Fruit fly (Drosophila melanogaster): Measurements from ENCODE around the gene CG15025.

CG15025 gene

DNA sequence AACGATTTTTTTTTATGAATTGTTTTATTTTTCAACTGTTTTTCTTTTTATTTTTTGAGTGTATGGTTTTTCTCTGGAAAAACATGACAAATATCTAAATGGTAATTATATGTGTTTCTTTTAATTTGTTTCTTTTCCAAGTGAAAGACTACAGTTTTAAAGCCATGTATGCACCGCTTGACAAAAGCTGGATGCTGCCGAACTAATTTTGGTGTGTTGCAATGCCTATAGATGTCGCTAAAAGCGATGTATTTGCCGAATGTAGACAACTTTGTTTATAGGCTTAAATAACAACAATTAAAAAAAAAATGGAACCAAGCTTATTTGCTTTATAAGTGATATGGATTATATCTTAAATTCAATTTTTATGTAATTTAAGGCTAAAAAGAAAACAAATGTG lies at the start of gene CG15025:
CG15025 (minus strand) TSS at position 120 of the 400 bp plus-strand sequence.
- TF ChIP-seq noc (tag; optimal IDR thresholded peaks at IDR 0.05): no peak

DNA sequence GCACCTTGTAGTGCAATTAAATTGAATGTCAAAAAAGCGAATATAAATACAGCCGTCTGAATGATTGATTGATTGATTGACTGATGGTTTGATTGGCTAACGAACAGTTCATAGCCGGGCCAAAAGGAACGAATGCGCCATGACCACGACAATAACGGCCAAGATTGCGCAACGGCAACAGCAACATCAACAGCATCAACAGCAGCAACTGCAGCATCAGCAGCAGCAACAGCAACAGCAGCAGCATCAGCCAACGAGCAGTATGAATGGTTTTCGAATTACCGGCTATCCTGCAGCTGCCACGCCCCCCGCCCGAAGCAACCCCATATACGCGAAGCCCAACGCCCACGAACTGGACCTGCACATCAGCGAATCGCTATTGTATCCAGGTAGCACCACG lies 33.6 kb upstream of the CG15025 start:
- no peak for TF ChIP-seq noc (tag; optimal IDR thresholded peaks at IDR 0.05)

DNA sequence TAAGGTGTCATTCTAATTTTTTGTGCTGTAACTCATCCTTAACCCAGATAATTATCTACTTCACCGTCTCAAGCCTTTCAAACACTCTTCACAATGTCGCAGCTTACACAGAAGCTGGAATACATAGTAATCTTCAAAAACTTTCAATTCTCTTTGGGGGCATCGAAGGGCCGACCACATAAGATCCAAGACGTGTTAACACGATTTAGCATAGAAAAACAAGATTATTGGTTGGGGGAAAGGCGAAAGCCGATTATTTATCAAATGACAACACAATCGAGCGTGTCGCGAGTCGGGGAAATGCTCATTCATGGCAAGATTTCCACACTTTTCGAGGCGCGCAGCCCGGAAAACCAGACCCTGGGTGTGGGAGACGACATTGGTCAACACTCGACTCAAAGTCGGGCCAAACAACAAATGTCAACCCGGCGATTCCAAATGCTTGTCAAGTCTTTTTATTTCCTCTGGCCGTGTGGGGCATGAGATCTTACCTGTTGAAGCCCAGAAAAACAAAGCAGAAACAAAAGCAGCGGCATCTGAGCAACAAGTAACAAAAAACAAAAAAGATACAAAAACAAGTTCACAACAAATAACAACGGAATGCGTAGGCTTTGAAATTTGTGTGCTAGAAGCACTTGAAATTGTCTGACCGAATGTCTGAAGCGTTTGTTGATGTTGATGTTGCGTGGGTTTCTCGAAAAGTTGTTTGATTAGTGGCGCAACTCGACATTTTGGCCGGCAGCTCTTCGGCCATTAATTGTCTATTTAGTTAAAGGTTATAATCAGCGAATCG lies 19.6 kb upstream of the CG15025 start:
- no peak for TF ChIP-seq noc (tag; optimal IDR thresholded peaks at IDR 0.05)

DNA sequence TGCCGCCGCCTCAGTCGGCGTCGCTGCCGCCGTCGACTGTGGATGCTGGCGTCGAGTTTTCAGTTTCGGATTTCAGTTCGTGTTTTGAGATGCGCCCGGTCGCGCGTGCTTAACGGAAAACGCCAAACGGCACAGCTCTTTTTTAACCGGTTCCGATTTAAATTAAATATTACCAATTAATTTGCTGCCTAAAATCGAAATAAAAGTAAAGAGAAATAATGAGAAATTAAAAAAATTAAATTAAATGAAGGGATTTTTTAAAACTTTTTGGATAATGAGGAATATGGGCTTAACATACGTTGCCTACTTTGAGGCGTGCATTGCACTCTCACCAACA lies 18.2 kb upstream of the CG15025 start:
- TF ChIP-seq noc (tag; optimal IDR thresholded peaks at IDR 0.05): no peak

DNA sequence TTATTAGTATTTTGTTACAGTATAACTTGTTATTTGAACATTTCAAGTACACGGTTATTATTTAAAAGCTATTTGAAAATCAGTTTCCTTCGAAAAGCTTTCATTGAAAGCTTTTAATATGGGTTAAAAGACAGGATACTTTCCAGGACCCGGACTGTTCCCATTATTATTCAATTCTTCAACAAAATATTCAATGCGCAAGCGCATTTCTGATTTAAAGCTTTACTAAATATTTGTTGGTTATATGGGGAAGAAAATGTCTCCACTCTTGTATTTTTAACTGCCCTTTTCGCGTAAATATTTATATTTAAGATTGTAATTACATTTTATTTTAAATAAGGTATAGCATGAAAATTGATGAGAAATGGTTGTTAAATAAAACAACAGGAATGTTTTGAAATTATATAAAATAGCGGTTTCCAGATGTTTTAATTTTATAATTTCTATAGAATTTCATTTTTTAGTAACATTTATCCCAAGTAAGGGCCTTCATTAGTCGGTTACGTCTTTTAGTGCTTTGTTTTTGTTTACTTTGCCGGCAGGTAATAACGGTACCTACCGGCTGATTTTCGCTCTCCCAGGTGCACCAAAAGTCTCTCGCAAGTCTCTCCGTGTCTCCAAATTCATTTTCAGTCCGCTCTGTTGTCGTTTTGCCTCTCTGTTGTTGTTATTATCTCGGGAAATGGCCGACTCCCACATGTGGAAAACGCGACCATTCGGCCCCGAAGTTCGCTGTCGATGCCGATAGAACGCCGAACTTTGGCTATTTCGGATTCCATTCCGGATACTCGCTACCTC lies 17.7 kb upstream of the CG15025 start:
- TF ChIP-seq noc (tag; optimal IDR thresholded peaks at IDR 0.05): no peak

DNA sequence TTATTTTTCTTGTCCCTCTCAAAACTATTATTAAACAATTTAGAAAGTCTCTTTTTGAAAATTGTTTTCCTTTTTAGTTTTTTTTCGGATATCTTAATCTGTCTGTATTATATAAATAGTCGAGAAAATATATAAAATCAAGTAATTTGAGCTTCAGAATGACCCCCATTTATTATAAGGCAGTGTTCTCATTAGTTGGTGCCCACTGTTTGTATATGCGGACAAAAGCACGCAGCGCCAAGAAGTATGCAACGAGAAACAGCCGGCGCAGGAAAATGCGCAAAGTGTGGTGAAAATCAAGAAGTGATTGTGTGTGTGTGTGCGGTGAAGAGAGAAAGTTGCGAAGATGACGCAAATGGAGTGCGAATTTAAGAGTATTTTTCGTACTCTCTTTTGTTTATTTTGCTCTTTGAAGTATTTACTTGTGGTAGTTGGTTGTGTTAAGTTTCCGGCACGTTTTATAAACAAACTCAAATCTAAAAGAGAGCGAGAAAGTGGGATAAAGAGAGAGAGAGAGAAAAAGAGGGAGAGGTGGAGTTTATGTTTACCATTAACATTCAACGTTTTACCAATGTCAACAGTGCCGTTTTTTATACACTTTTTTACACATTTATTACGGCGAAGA lies 12.3 kb upstream of the CG15025 start:
- TF ChIP-seq noc (tag; optimal IDR thresholded peaks at IDR 0.05): no peak

DNA sequence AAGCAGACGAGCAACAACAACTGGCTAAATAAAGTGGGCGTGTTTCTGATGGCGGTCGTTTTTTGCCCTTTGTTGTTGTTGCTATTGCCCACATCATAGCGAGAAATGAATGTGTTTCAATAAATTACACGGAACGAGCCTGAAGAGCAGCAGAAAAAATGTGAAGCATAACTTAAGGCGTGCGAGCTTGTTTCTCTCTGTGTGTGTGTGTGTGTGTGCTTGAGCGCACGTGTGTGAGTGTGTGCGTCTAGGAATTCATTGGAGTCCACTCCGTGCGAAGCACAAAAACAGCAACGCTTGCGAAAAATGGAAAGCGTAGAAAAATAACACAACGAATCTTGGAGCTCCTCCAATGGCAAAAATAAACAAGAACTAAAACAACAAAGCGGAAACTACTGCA lies 9.7 kb upstream of the CG15025 start:
- TF ChIP-seq noc (tag; optimal IDR thresholded peaks at IDR 0.05): no peak

DNA sequence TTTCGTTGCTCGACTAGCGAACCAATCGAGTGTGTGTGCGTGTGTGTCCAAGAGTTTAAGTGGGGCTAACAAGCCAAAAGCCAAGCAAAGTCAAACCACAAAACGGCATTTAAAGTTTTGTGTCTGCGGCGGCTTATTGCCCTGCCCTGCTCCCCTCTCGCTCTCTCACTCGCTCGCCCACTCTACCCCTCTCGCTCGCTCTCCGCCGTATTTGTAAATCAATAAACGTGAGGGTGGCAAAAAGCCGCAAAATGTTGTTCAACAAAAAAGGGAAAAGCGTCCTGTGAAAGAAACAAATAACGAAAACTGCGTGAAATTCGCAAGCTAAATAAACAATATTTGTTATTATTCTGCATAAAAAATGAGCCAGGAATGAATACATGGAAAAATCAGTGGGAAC lies 8.9 kb upstream of the CG15025 start:
- TF ChIP-seq noc (tag; optimal IDR thresholded peaks at IDR 0.05): no peak

DNA sequence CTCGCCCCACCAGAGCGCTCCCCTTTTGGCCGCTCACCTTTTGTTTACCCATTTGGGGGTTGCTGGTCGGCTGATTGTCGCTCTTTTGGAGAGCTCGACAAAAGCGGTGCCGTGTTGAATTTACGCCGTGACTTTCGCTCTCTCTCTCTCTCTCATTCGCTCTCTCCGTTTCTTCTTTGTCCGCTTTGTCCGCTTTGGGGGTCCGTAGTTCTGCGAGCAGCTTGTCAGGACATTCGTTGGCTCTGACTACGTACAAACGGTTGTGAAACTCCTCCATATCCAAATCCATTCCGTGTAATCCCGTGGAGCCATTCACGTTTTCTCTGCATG lies 8.4 kb upstream of the CG15025 start:
- no peak for TF ChIP-seq noc (tag; optimal IDR thresholded peaks at IDR 0.05)

DNA sequence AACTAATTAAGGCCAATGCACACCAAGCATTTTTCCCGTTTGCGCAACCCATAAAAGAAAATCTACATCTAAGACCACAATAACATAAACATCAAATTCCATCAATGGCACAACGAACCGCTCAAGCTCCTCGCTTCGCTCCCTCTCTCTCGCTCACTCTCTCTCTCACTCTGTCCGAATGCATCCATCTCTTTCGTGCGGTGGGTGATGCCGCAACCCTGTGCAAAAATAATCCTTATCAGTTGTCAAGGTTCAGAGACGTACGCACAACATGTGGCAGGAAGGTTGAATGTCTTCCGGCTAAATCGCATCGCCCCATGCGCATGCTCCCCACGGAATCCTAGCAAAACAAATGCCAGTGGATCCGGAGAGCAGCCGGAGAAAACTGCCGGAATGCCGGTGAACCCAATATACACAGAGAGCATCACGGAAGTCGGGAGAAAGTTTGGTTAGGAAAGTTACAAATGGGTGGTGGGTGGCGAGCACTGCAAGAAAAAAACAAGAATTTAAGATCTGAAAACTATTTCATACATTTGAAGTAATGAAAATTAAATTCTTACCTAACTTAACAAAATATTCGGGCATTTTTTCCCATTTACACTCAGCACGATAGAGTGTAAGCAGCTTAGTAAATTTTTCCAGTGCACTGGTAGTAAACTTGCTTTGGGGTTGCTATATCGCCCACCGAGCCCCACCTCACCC lies 7.9 kb upstream of the CG15025 start:
- TF ChIP-seq noc (tag; optimal IDR thresholded peaks at IDR 0.05): peak; percentile 53

DNA sequence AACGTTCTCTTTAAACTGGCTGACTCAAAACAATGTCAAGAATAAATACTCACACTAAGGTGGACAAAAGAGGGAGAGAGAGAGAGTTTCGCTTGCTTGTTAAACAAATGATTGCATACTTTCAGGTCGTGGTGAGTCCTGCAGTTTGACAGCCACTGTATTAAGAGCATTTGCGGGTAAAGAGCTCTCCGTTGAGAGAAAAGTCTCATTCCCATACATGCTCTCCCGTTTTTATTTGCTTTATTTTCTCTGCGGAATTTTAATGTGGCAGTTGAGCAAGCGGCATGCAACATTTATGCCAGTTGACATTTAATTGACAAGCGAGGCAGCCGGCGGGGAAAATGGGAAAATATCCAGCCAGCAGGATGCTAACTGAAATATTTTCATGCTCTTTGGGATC lies 4.3 kb upstream of the CG15025 start:
- TF ChIP-seq noc (tag; optimal IDR thresholded peaks at IDR 0.05): no peak

DNA sequence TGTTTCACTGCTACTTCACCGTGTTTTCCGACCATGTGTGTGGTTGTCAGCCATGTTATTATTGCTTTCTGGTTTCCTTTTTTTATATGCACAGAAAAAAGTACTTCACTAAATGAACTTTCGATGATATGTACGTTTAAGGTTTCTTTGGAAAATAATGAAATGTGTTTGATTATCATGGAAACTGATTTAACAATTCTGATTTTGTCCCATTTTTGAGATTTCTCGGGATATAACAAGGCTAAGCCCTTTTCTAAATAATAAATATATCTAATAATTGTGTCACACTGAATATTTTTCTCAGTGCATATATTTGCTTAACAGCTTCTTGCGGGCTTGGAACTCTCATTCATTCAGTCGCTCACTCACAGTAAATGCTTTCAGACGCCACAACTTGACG lies 1.5 kb upstream of the CG15025 start:
- no peak for TF ChIP-seq noc (tag; optimal IDR thresholded peaks at IDR 0.05)

DNA sequence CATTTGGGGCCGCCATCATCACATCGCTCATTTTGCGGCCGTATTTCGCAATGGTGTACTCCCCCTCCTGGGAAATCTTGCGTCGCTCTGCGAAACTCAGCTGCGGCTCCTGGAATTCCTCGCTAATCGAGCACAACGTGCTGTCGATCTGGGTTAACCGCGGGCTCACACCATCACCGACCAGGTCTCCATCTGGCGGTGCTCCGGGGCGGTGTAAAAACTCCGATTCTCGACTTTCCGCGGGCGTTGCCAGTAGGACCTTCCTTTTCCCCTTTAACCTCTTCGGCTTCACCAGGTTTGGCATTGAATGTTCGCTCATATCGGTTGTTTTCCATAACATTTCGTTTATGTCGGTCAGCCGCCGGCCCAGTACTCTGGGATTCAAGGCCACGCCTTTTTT lies 952 bp downstream of the CG15025 start:
- TF ChIP-seq noc (tag; optimal IDR thresholded peaks at IDR 0.05): no peak

DNA sequence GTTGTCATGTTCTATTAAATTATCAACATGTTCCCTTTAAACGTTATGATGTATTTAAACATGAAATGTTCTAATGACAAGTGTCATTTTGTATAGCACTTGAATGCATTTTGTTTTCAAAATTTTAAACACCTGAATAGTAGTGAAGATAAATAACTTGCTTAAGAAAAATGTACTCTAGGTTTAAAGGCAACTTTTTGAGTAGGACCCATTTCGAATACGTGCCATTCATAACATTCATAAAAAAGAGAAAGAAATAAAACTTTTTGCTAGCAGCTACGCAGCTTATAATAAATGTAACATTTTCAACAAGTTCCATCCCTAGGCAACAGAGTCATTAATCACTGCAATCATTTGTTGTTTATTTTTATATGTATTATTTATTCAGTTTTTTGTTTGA lies 4.5 kb downstream of the CG15025 start:
- no peak for TF ChIP-seq noc (tag; optimal IDR thresholded peaks at IDR 0.05)

DNA sequence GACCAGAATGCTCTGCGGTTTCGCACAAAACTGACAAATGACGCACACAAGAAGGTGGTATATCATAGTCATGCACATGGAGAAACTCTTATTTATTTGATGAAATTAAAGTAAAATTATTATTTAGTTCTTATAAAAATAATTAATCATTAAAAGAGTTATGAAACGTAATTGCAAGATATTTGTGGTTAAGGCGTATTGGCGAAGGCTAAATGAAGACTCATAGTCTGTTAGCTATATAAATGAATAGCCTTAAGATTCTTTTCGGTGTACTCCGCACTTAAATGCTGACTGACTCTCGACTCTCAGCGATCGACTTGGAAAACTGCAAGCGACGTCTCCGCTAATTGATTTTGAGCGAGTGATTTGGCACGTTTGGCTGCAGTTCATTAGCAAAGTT lies 14.4 kb downstream of the CG15025 start:
- TF ChIP-seq noc (tag; optimal IDR thresholded peaks at IDR 0.05): no peak

DNA sequence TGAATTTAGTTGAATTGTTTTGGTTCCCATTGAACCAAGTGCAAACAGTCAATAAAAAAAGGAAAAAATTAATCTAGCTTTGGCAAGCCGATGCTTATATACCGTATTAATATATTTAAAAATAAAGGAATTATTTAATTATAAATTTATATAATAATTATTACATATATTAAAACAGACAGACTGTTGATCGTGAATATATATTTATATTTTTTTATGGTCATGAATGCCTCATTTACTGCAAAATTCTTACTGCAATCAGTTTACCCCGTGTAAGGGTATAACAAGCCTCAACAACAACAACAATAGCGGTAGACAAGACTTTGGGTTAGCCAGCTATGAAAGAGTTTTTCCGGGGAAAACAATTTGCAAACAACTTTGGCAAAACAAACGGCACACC lies 16.8 kb downstream of the CG15025 start:
- no peak for TF ChIP-seq noc (tag; optimal IDR thresholded peaks at IDR 0.05)

Measured in whole organism, larva.